Fruit fly (Drosophila melanogaster) whole organism: ENCODE measurements around the gene Nct.

Source experiments
- CG8478 ChIP-seq: fragments of >200 bp; optimal IDR thresholded peaks from 2 replicates; lab custom pipeline; 2018; ENCODE audit warnings: inconsistent platforms
- Dll ChIP-seq: fragments of >200 bp; optimal IDR thresholded peaks from 2 replicates; lab custom pipeline; 2017
- EcR ChIP-seq, 2 experiments: fragments of >200 bp; optimal IDR thresholded peaks; 2 replicates each; lab custom pipeline; 2017; ENCODE audit warnings: missing biosample characterization in 2 of 2, missing genetic modification characterization in 2 of 2, missing genetic modification reagents in 2 of 2
- pan ChIP-seq: fragments of >200 bp; optimal IDR thresholded peaks from 2 replicates; lab custom pipeline; 2017
- psq ChIP-seq: fragments of >200 bp; optimal IDR thresholded peaks from 2 replicates; lab custom pipeline; 2017
- usp ChIP-seq: fragments of >200 bp; optimal IDR thresholded peaks from 2 replicates; lab custom pipeline; 2017; ENCODE audit warnings: missing biosample characterization, missing genetic modification characterization, mixed read lengths

Nct gene

DNA sequence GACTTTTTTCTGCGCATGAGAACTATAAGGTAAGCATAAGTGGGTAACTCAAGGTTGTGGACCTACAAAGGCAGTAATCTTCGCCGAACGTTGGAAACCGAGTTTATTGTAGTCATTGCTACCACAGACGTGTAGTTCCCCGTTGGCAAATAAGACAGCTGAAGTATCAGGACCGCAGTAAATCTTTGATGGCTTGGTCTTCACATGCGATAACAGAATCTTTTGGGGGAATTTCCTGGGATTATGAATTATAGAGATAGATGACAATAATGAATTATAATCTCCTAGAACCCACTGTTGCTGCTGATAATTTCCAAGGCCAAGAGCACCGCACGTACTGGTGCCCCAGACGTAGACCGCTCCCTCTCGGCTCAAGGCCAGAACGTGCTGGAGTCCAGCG is 28.3 kb upstream of the Nct start:
- TF ChIP-seq Dll (lab: Kevin White, UChicago) (no peak), psq (lab: Kevin White, UChicago) (no peak), pan (lab: Kevin White, UChicago) (no peak), EcR (GFP tag; optimal IDR thresholded peaks at IDR 0.05; lab: Kevin White, UChicago) (no peak), CG8478 (no peak), usp (no peak)

DNA sequence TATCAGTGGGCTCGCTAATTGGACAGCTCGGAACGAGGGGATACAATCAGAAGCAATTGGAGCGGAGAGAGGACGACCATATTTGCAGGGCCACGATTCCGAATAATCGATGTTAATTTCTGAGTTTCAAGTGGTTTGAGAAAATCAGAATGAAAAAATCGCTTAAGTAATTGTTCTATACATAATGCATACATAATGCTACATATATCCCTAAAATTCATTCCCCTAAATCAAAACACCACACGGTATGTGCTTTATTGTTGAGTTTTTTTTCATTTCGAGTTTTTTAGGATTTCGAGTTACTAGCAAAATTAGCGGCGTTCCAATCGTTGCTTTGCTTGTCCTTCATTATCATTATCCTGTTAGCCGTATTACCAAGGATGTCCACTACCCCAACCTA is 25.9 kb upstream of the Nct start, which contains the start of gene niki:
Gene niki (minus strand): TSS at position 101 of the 400 bp plus-strand sequence.
- TF ChIP-seq CG8478 (no peak), usp (no peak), Dll (lab: Kevin White, UChicago) (no peak), psq (lab: Kevin White, UChicago) (no peak), pan (lab: Kevin White, UChicago) (no peak), EcR (GFP tag; optimal IDR thresholded peaks at IDR 0.05; lab: Kevin White, UChicago) (no peak)

DNA sequence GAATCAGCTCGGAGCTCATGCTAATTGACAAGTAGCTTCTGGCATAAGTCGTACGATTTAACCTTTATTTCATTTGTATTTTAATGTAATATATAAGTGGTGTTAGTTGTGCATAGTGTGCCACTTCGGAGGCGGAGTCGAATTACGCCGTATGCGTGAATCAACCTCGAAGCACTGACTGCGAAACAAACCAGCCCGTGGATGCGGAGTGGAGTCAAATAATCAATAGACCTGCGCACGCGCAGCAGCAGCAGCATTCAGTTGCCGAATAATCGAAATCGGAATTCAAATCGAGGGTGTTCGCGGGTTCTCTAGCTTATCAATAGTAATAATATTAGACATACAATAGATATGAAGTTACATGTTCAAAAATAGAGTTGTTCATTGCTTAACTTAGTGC is 23.2 kb upstream of the Nct start, which contains the start of gene RabX4:
Gene RabX4 (minus strand): TSS at position 176 of the 400 bp plus-strand sequence.
- TF ChIP-seq pan (lab: Kevin White, UChicago), result no peak
- no peak for TF ChIP-seq Dll (lab: Kevin White, UChicago)
- no peak for TF ChIP-seq usp
- no peak for TF ChIP-seq psq (lab: Kevin White, UChicago)
- no peak for TF ChIP-seq CG8478
- TF ChIP-seq EcR (GFP tag; optimal IDR thresholded peaks at IDR 0.05; lab: Kevin White, UChicago), result no peak

DNA sequence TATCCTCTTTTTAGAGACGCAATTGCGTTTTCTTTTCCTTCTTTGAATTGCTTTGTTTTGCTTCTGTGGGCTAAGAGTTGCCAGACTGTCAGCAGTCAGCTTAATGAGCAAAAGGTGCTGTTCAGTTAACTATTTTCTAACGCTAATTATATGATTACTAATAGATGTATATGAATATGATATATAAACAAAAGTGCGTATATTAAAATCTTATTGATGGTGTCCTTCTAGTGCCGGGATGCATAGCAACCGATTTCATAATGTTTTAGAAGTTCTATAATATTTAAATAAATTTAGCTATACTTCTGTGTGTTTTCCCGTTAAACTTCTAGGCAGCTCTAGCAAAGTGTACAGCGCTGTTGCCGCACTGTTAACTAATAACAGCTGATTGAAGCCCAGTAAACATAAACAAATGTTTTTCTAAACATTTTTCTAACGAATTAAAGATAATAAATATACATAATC is 21.5 kb upstream of the Nct start, which contains the start of the genes Kaz and CG43273:
Gene Kaz (minus strand): TSS at position 73 of the 465 bp plus-strand sequence.
Gene CG43273 (plus strand): TSS at position 415 of the 465 bp plus-strand sequence.
- TF ChIP-seq EcR (GFP tag; optimal IDR thresholded peaks at IDR 0.05; lab: Kevin White, UChicago) (no peak), psq (lab: Kevin White, UChicago) (no peak), CG8478 (no peak), Dll (lab: Kevin White, UChicago) (no peak), pan (lab: Kevin White, UChicago) (no peak)

DNA sequence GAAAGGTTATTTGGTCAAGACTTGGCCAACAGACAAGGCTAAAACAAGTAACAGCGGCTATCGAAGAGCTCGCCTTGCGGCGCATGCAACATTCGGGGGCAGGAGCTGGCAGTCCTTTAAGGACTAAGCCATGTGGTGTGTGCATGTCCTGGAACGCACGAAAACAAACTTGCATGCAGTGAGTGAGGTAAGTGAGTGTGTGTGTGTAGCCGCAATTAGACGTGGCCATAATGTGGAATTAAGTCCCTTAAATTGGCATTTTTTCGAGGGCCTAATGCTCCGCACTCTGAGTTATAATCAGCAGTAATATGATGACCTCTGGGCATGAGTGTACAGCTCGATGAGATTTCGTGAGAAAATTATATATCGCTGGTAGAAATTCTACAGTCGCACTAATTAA is 17.7 kb upstream of the Nct start, which contains the start of gene sosie:
Gene sosie (plus strand): TSS at position 301 of the 400 bp plus-strand sequence.
- TF ChIP-seq CG8478 (no peak), EcR (GFP tag; optimal IDR thresholded peaks at IDR 0.05; lab: Kevin White, UChicago) (no peak), pan (lab: Kevin White, UChicago) (no peak), psq (lab: Kevin White, UChicago) (no peak), usp (no peak), Dll (lab: Kevin White, UChicago) (no peak)

- TF ChIP-seq pan (lab: Kevin White, UChicago) (no peak), psq (lab: Kevin White, UChicago) (no peak), CG8478 (no peak), EcR (GFP tag; optimal IDR thresholded peaks at IDR 0.05; lab: Kevin White, UChicago) (no peak)
Measured at dm6 chr3R:24841063-24841462, 10.3 kb upstream of the Nct start, which contains the start of gene CG33658. CG33658 (minus strand) TSS chr3R:24841163.

- no peak for TF ChIP-seq CG8478
- TF ChIP-seq usp, result no peak
- no peak for TF ChIP-seq pan (lab: Kevin White, UChicago)
- TF ChIP-seq EcR (GFP tag; optimal IDR thresholded peaks at IDR 0.05; lab: Kevin White, UChicago), result no peak
- TF ChIP-seq psq (lab: Kevin White, UChicago), result no peak
- TF ChIP-seq Dll (lab: Kevin White, UChicago), result no peak
Measured at dm6 chr3R:24841635-24842034, 9.8 kb upstream of the Nct start, which contains the start of gene Esp. Esp (plus strand) TSS chr3R:24841935.

- no peak for TF ChIP-seq usp
- no peak for TF ChIP-seq CG8478
- no peak for TF ChIP-seq psq (lab: Kevin White, UChicago)
- TF ChIP-seq Dll (lab: Kevin White, UChicago), result no peak
- no peak for TF ChIP-seq pan (lab: Kevin White, UChicago)
- no peak for TF ChIP-seq EcR (GFP tag; optimal IDR thresholded peaks at IDR 0.05; lab: Kevin White, UChicago)
Measured at dm6 chr3R:24845148-24845547, 6.3 kb upstream of the Nct start.

- TF ChIP-seq CG8478, result no peak
- TF ChIP-seq EcR (GFP tag; optimal IDR thresholded peaks at IDR 0.05; lab: Kevin White, UChicago), result no peak
- TF ChIP-seq Dll (lab: Kevin White, UChicago), result no peak
- TF ChIP-seq psq (lab: Kevin White, UChicago), result no peak
- TF ChIP-seq usp, result no peak
- no peak for TF ChIP-seq pan (lab: Kevin White, UChicago)
Measured at dm6 chr3R:24845952-24846848, 5.2 kb upstream of the Nct start.

- TF ChIP-seq usp (no peak), Dll (lab: Kevin White, UChicago) (no peak)
Measured at dm6 chr3R:24850420-24850819, 981 bp upstream of the Nct start, which contains the start of gene CG7006. CG7006 (plus strand) TSS chr3R:24850627.

DNA sequence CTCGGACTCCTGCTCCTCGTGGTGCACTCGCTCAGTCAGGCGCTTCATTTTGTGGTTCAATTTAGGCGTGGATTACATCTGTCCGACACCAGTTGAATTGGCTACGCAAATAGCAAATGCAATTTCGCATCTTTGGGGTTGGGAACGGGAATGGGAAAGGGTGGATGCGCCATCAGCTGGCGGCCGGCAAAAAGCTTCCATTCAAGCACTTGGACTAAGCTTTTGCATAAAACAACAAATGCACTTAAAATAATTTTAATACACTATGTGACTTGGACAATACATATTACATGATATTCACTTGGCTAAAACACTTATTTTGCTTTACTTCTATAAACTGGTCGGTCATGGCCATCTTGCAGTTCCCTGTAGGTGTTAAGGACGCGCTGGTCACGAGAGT is 4.7 kb downstream of the Nct start, which contains the start of gene HDAC11:
Gene HDAC11 (minus strand): TSS at position 101 of the 400 bp plus-strand sequence.
- TF ChIP-seq EcR (GFP tag; optimal IDR thresholded peaks at IDR 0.05; lab: Kevin White, UChicago) (no peak), pan (lab: Kevin White, UChicago) (no peak), psq (lab: Kevin White, UChicago) (no peak), Dll (lab: Kevin White, UChicago) (no peak), usp (no peak), CG8478 (no peak)

DNA sequence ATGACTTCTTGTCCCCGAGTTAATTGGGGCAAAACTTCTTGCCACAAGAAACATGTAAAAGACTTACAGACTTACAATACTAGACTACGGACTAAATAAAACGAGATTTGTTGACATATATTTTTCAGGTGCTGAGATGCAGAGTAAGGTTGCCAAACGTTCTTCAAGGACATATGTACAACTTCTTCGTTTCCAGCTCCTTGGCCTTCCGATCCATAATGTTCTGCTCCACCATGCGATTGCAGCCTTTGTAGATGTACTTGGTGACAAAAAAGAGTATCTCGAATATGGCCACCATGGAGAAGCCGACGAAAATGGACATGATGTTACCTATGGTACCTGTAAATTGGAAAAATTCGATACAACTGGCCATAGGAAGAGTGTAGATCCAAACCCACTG is 6.1 kb downstream of the Nct start, which contains the start of gene CAH4:
Gene CAH4 (minus strand): TSS at position 101 of the 400 bp plus-strand sequence.
- TF ChIP-seq pan (lab: Kevin White, UChicago) (no peak), Dll (lab: Kevin White, UChicago) (no peak), EcR (GFP tag; optimal IDR thresholded peaks at IDR 0.05; lab: Kevin White, UChicago) (no peak), psq (lab: Kevin White, UChicago) (no peak), usp (no peak), CG8478 (no peak)
